Fruit fly (Drosophila melanogaster) whole organism, pupa: ENCODE measurements around the gene CIA30.

Source experiments
- CG12605 ChIP-seq: fragments of 200-800 bp; sonication (Bioruptor generic); IDR thresholded peaks from 2 replicates; pipeline ENCODE4 v1.3.6; 2022; ENCODE audit warnings: missing biosample characterization, missing genetic modification characterization
- CG13204 ChIP-seq: fragments of 200-800 bp; sonication (Bioruptor generic); optimal IDR thresholded peaks from 2 replicates; lab custom pipeline; 2018; ENCODE audit warnings: missing biosample characterization, mild to moderate bottlenecking, missing genetic modification characterization, moderate library complexity
- CG14655 ChIP-seq: fragments of 200-800 bp; sonication (Bioruptor generic); optimal IDR thresholded peaks from 3 replicates; lab custom pipeline; 2017; ENCODE audit warnings: mild to moderate bottlenecking, missing biosample characterization, missing genetic modification reagents, missing genetic modification characterization
- CG15710 ChIP-seq: fragments of 200-800 bp; sonication (Bioruptor generic); optimal IDR thresholded peaks from 2 replicates; lab custom pipeline; 2018; ENCODE audit warnings: missing biosample characterization, mild to moderate bottlenecking, missing genetic modification characterization, moderate library complexity
- CG17806 ChIP-seq: fragments of 200-800 bp; sonication (Bioruptor generic); optimal IDR thresholded peaks from 2 replicates; lab custom pipeline; 2018; ENCODE audit warnings: missing biosample characterization, mild to moderate bottlenecking, missing genetic modification characterization, moderate library complexity
- CG32121 ChIP-seq: fragments of 200-800 bp; sonication (Bioruptor generic); IDR thresholded peaks from 2 replicates; pipeline ENCODE4 v1.3.6; 2022; ENCODE audit warnings: missing biosample characterization, missing genetic modification characterization
- CG8159 ChIP-seq: fragments of 200-800 bp; sonication (Bioruptor generic); optimal IDR thresholded peaks from 3 replicates; lab custom pipeline; 2018; ENCODE audit warnings: missing biosample characterization, mild to moderate bottlenecking, missing genetic modification characterization, moderate library complexity
- CG8301 ChIP-seq: fragments of 200-800 bp; sonication (Bioruptor generic); optimal IDR thresholded peaks from 2 replicates; lab custom pipeline; 2018; ENCODE audit warnings: missing biosample characterization, mild to moderate bottlenecking, missing genetic modification characterization
- Ets98B ChIP-seq: fragments of 200-800 bp; sonication (Bioruptor generic); IDR thresholded peaks from 2 replicates; pipeline ENCODE4 v1.3.6; 2022; ENCODE audit warnings: missing biosample characterization, missing genetic modification characterization
- Pif1A ChIP-seq: fragments of 200-800 bp; sonication (Bioruptor generic); optimal IDR thresholded peaks from 3 replicates; lab custom pipeline; 2016; ENCODE audit warnings: missing biosample characterization, missing genetic modification characterization
- Pif1B ChIP-seq: fragments of 200-800 bp; sonication (Bioruptor generic); optimal IDR thresholded peaks from 3 replicates; lab custom pipeline; 2016; ENCODE audit warnings: missing biosample characterization, missing genetic modification characterization
- fd96Ca ChIP-seq: fragments of 200-800 bp; sonication (Bioruptor generic); IDR thresholded peaks from 3 replicates; pipeline ENCODE4 v1.3.6; 2022; ENCODE audit warnings: missing biosample characterization, missing genetic modification characterization
- gl ChIP-seq: fragments of 200-800 bp; sonication (Bioruptor generic); optimal IDR thresholded peaks from 2 replicates; lab custom pipeline; 2018; ENCODE audit warnings: missing biosample characterization, mild to moderate bottlenecking, missing genetic modification characterization
- rn ChIP-seq: fragments of 200-800 bp; sonication (Bioruptor generic); IDR thresholded peaks from 2 replicates; pipeline ENCODE4 v1.3.6; 2022; ENCODE audit warnings: missing biosample characterization, missing genetic modification characterization

dm6 chr3R:29778139-29778984 lies 41.6 kb downstream of the CIA30 start:
- TF ChIP-seq Pif1A (GFP tag; lab: Kevin White, UChicago): peak; percentile 62
- TF ChIP-seq Ets98B (GFP tag; lab: Robert Waterston, UW): no peak; the same call in 1 of the 2 replicates
- TF ChIP-seq CG14655 (GFP tag; lab: Kevin White, UChicago): peak; percentile 39
- peak; percentile 26 for TF ChIP-seq CG13204 (GFP tag; lab: Kevin White, UChicago)
- no peak for TF ChIP-seq rn (GFP tag; lab: Robert Waterston, UW)
- TF ChIP-seq gl: no peak
- peak; percentile 19 for TF ChIP-seq CG8301 (tag; lab: Kevin White, UChicago)
- peak; percentile 50 for TF ChIP-seq CG15710 (tag; lab: Kevin White, UChicago)
- TF ChIP-seq CG17806 (tag; lab: Kevin White, UChicago): peak; percentile 36
- TF ChIP-seq Pif1B (GFP tag; lab: Kevin White, UChicago): peak; percentile 22
- TF ChIP-seq CG12605 (GFP tag; lab: Robert Waterston, UW): peak; percentile 33; the same call in 1 of the 2 replicates
- TF ChIP-seq CG8159 (tag; lab: Kevin White, UChicago): peak; percentile 66
- 0 out of 3 replicates have a peak, but pooled peaks have one; percentile 32 for TF ChIP-seq fd96Ca
- no peak for TF ChIP-seq CG32121
